Worm (Caenorhabditis elegans): Measurements from ENCODE around the gene pals-39.

pals-39 gene

DNA sequence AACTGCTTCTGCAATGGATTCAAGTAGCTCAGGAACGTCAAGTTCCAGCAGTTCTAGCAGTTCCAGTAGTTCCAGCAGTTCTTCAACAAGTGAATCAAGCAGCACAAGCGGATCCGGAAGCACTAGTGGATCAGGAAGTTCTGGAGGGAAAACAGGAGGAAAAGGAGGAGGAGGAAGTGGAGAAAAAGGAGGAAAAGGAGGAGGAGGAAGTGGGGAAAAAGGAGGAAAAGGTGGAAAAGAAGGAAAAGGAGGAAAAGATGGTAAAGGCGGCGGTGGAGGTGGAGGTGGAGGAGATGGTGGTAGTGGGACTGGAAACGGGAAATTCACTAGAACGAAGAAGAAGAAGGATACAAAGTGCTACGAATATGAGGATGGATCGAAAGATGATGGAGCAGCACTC, 37.1 kb downstream of the pals-39 start:
- TF ChIP-seq pha-4 (tag; optimal IDR thresholded peaks at IDR 0.05) = no peak
- TF ChIP-seq dmd-4 (tag; optimal IDR thresholded peaks at IDR 0.05; ENCODE audit: borderline replicate concordance) = no peak
- no peak for TF ChIP-seq lim-6 (tag; optimal IDR thresholded peaks at IDR 0.05)
- TF ChIP-seq fkh-10 (GFP tag; optimal IDR thresholded peaks at IDR 0.05) = no peak
- TF ChIP-seq ceh-48 (tag; optimal IDR thresholded peaks at IDR 0.05) = no peak
- TF ChIP-seq nhr-11 (tag; optimal IDR thresholded peaks at IDR 0.05) = no peak
- TF ChIP-seq syd-9 (tag; optimal IDR thresholded peaks at IDR 0.05) = no peak
- no peak for TF ChIP-seq ceh-31 (tag; optimal IDR thresholded peaks at IDR 0.05)
- no peak for TF ChIP-seq ref-2 (tag; optimal IDR thresholded peaks at IDR 0.05)
- no peak for TF ChIP-seq pax-1 (tag; optimal IDR thresholded peaks at IDR 0.05)
- TF ChIP-seq lin-11 (tag; optimal IDR thresholded peaks at IDR 0.05) = no peak
- TF ChIP-seq C08G9.2 (tag; optimal IDR thresholded peaks at IDR 0.05) = no peak
- no peak for TF ChIP-seq mec-3 (tag; optimal IDR thresholded peaks at IDR 0.05; ENCODE audit: borderline replicate concordance)
- TF ChIP-seq T23F11.4 (GFP tag; optimal IDR thresholded peaks at IDR 0.05) = no peak
- no peak for TF ChIP-seq K02D7.2 (tag; optimal IDR thresholded peaks at IDR 0.05)
- TF ChIP-seq nfya-1 (tag; optimal IDR thresholded peaks at IDR 0.05) = no peak

DNA sequence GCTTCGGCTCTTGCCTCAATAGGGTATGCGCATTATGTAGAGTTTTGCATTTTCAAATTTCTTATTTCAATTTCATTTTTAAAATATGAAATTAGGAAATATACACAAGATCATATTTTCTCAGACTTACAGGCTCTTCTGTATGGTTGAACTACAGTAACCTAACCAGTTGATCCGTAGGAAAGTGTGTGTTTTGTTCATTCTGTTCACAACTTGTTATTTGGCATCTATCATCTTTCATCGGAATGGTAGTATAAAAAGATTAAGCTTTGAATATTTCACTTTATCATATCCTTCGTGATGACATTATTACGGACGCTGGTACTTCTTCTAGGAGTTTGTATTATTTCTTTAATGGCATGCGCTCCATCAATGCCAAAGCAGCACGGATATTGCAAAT, 37.7 kb downstream of the pals-39 start, which contains the start of gene K01D12.10:
TSS of gene K01D12.10 (plus strand) at position 301 of the 400 bp plus-strand sequence.
- TF ChIP-seq fkh-6 (tag; optimal IDR thresholded peaks at IDR 0.05) (no peak), pat-9 (tag; optimal IDR thresholded peaks at IDR 0.05) (no peak), npax-4 (tag; optimal IDR thresholded peaks at IDR 0.05) (no peak)

DNA sequence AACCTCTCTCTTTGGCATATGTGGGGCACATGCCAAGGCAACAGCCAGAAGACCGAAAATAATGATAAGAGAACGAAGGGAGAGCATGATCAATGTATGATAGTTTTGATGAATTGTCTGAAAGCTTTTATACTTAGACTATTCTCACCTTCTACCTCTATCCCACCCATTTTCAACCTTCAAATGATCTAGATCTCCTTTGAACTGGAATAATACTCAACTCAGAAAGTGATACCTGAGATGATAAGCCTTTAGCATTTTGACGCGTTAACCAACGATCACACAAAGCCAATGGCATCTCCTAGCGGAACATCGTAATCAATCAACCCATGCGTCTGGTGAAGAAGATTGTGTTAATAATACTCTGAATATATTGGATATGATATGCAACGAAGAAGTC, 39.1 kb downstream of the pals-39 start, which contains the start of gene K01D12.9:
TSS of gene K01D12.9 (minus strand) at position 101 of the 400 bp plus-strand sequence.
- no peak for TF ChIP-seq gmeb-2 (tag; optimal IDR thresholded peaks at IDR 0.05)
- no peak for TF ChIP-seq T23F11.4 (GFP tag; optimal IDR thresholded peaks at IDR 0.05)
- no peak for TF ChIP-seq madf-2 (tag; optimal IDR thresholded peaks at IDR 0.05)
- no peak for TF ChIP-seq ets-4 (tag; optimal IDR thresholded peaks at IDR 0.05)
- TF ChIP-seq fax-1 (tag; optimal IDR thresholded peaks at IDR 0.05) = no peak
- no peak for TF ChIP-seq ceh-48 (tag; optimal IDR thresholded peaks at IDR 0.05)
- TF ChIP-seq fkh-10 (GFP tag; optimal IDR thresholded peaks at IDR 0.05) = no peak
- TF ChIP-seq pros-1 (tag; optimal IDR thresholded peaks at IDR 0.05) = no peak
- no peak for TF ChIP-seq K09A11.1 (tag; optimal IDR thresholded peaks at IDR 0.05; ENCODE audit: insufficient read depth)
- TF ChIP-seq tbx-2 (tag; optimal IDR thresholded peaks at IDR 0.05) = no peak
- no peak for TF ChIP-seq ceh-14 (tag; optimal IDR thresholded peaks at IDR 0.05)
- TF ChIP-seq ceh-18 (tag; optimal IDR thresholded peaks at IDR 0.05) = no peak

DNA sequence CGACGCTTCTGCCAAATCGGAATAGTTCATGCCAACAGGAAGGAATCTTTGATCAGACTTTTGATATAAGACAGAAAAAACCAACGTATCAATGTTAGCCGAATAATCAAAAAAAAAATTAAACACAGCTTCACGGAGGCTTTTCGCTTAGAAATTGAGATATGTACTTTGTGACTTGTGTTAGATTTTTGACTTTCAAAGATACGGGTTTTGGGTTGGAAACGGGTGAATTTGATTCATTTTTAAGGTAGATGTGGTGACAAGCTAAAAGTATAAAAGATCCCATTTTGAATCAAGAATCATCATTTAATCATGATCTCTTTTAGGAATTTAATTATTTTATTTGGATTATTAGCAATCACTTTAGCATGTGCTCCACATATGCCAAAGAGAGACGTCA, 41.3 kb downstream of the pals-39 start, which contains the start of gene K01D12.8:
TSS of gene K01D12.8 (plus strand) at position 301 of the 400 bp plus-strand sequence.
- TF ChIP-seq npax-4 (tag; optimal IDR thresholded peaks at IDR 0.05) = no peak
- no peak for TF ChIP-seq dmd-4 (tag; optimal IDR thresholded peaks at IDR 0.05; ENCODE audit: borderline replicate concordance)
- TF ChIP-seq nhr-232 (tag; optimal IDR thresholded peaks at IDR 0.05) = no peak
- TF ChIP-seq ttx-3 (tag; optimal IDR thresholded peaks at IDR 0.05) = no peak
- no peak for TF ChIP-seq ceh-34 (tag; optimal IDR thresholded peaks at IDR 0.05)
- no peak for TF ChIP-seq syd-9 (tag; optimal IDR thresholded peaks at IDR 0.05)
- TF ChIP-seq ets-4 (tag; optimal IDR thresholded peaks at IDR 0.05) = no peak
- TF ChIP-seq rnt-1 (tag; optimal IDR thresholded peaks at IDR 0.05) = no peak
- TF ChIP-seq ceh-22 (tag; optimal IDR thresholded peaks at IDR 0.05) = no peak
- no peak for TF ChIP-seq zip-5 (tag; optimal IDR thresholded peaks at IDR 0.05)
- no peak for TF ChIP-seq ceh-45 (GFP tag; IDR thresholded peaks at IDR 0.05)

DNA sequence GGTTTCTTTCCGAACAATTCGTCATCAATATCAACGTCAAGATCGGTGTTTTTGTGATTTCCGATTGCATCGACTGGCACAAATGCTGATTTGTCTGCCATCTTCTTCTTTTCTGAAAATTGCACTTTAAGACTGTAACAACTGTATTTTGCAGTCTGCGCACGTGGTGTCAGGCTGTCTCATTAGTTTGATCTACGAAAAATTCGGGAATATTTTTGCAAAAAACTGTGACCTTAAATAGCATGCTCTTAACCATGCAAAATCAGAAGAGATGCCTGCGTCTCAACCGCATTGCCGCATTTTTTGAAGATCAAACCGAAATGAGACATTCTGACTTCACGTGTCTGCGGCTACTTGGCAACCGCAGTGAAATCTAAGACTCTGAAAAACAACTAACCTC, 42.3 kb downstream of the pals-39 start, which contains the start of gene K01D12.7:
TSS of gene K01D12.7 (minus strand) at position 101 of the 400 bp plus-strand sequence.
- TF ChIP-seq hlh-13 (GFP tag; optimal IDR thresholded peaks at IDR 0.05) (no peak), F13H6.1 (tag; optimal IDR thresholded peaks at IDR 0.05) (no peak), fkh-6 (tag; optimal IDR thresholded peaks at IDR 0.05) (no peak), ztf-16 (tag; optimal IDR thresholded peaks at IDR 0.05) (no peak), ceh-9 (tag; optimal IDR thresholded peaks at IDR 0.05) (no peak), C38D4.7 (GFP tag; optimal IDR thresholded peaks at IDR 0.05) (no peak), ceh-48 (tag; optimal IDR thresholded peaks at IDR 0.05) (no peak), tbx-2 (tag; optimal IDR thresholded peaks at IDR 0.05) (no peak), ama-1 (optimal IDR thresholded peaks at IDR 0.05) (no peak), mec-3 (tag; optimal IDR thresholded peaks at IDR 0.05; ENCODE audit: borderline replicate concordance) (no peak), ceh-24 (tag; optimal IDR thresholded peaks at IDR 0.05) (no peak), zip-5 (tag; optimal IDR thresholded peaks at IDR 0.05) (no peak), odd-2 (tag; optimal IDR thresholded peaks at IDR 0.05) (no peak), T23F11.4 (GFP tag; optimal IDR thresholded peaks at IDR 0.05) (no peak), elt-4 (tag; optimal IDR thresholded peaks at IDR 0.05) (no peak), K02D7.2 (tag; optimal IDR thresholded peaks at IDR 0.05) (no peak), C08G9.2 (tag; optimal IDR thresholded peaks at IDR 0.05) (no peak), elt-2 (tag; optimal IDR thresholded peaks at IDR 0.05) (no peak), unc-86 (tag; optimal IDR thresholded peaks at IDR 0.05) (no peak)
